Fruit fly (Drosophila melanogaster): Measurements from ENCODE around the gene BobA.
A peak's percentile ranks its signal among the peaks of the same experiment; 100 is the strongest.

The BobA gene

dm6 chr3L:14972625-14973250, 26.8 kb upstream of the BobA start, which contains the start of gene Brd (continued):
- TF ChIP-seq pros (GFP tag; optimal IDR thresholded peaks at IDR 0.05) (peak; percentile 95), Atf3 (GFP tag; optimal IDR thresholded peaks at IDR 0.05) (no peak), lilli (GFP tag; optimal IDR thresholded peaks at IDR 0.05) (peak; percentile 31), Antp (GFP tag; optimal IDR thresholded peaks at IDR 0.05) (peak; percentile 16), Hsf (GFP tag; optimal IDR thresholded peaks at IDR 0.05) (peak; percentile 3), CG4404 (GFP tag; IDR thresholded peaks at IDR 0.05) (peak; percentile 31; the same call in 1 of the 2 replicates), Neu2 (GFP tag; optimal IDR thresholded peaks at IDR 0.05; ENCODE audit: borderline replicate concordance) (no peak), CG32772 (GFP tag; IDR thresholded peaks at IDR 0.05) (no peak), vvl (GFP tag; IDR thresholded peaks at IDR 0.05) (peak; percentile 82), chn (GFP tag; optimal IDR thresholded peaks at IDR 0.05) (peak; percentile 22)

- TF ChIP-seq zfh1 (GFP tag; IDR thresholded peaks at IDR 0.05) (peak; percentile 43; the same call in 1 of the 3 replicates), eyg (GFP tag; optimal IDR thresholded peaks at IDR 0.05) (no peak), CG17186 (GFP tag; optimal IDR thresholded peaks at IDR 0.05) (no peak), ranshi (GFP tag; IDR thresholded peaks at IDR 0.05) (no peak), Drgx (GFP tag; IDR thresholded peaks at IDR 0.05) (no peak), CG30431 (GFP tag; optimal IDR thresholded peaks at IDR 0.05) (peak; percentile 33), CG8290 (GFP tag; optimal IDR thresholded peaks at IDR 0.05) (no peak), CG8290 (tag; optimal IDR thresholded peaks at IDR 0.05) (no peak), dimm (GFP tag; IDR thresholded peaks at IDR 0.05) (no peak), CG18764 (GFP tag; optimal IDR thresholded peaks at IDR 0.05) (peak; percentile 1), slou (GFP tag; optimal IDR thresholded peaks at IDR 0.05) (no peak), en (GFP tag; optimal IDR thresholded peaks at IDR 0.05) (no peak), MBD-R2 (GFP tag; IDR thresholded peaks at IDR 0.05) (no peak), CG12219 (GFP tag; optimal IDR thresholded peaks at IDR 0.05) (no peak), kah (GFP tag; optimal IDR thresholded peaks at IDR 0.05) (no peak), lov (optimal IDR thresholded peaks at IDR 0.05) (no peak), lov (GFP tag; IDR thresholded peaks at IDR 0.05) (0 out of 3 replicates have a peak, but pooled peaks have one; percentile 59), CG2712 (tag; optimal IDR thresholded peaks at IDR 0.05) (peak; percentile 16), sc (optimal IDR thresholded peaks at IDR 0.05) (no peak), sc (GFP tag; optimal IDR thresholded peaks at IDR 0.05) (no peak), C15 (GFP tag; IDR thresholded peaks at IDR 0.05) (no peak), nom (GFP tag; optimal IDR thresholded peaks at IDR 0.05) (no peak), CG14050 (GFP tag; IDR thresholded peaks at IDR 0.05) (no peak), jigr1 (GFP tag; IDR thresholded peaks at IDR 0.05) (no peak), ab (GFP tag; optimal IDR thresholded peaks at IDR 0.05) (no peak), dpn (GFP tag; optimal IDR thresholded peaks at IDR 0.05) (no peak), corto (GFP tag; optimal IDR thresholded peaks at IDR 0.05) (no peak), twi (tag; optimal IDR thresholded peaks at IDR 0.05) (peak; percentile 78), CG17385 (GFP tag; optimal IDR thresholded peaks at IDR 0.05) (no peak), CG6683 (GFP tag; optimal IDR thresholded peaks at IDR 0.05) (no peak), NfI (GFP tag; optimal IDR thresholded peaks at IDR 0.05) (no peak), zen (tag; optimal IDR thresholded peaks at IDR 0.05) (peak; percentile 88), ftz-f1 (GFP tag; optimal IDR thresholded peaks at IDR 0.05) (no peak), CG14965 (GFP tag; optimal IDR thresholded peaks at IDR 0.05; ENCODE audit: borderline replicate concordance) (no peak), stc (GFP tag; IDR thresholded peaks at IDR 0.05) (no peak), CG4854 (GFP tag; optimal IDR thresholded peaks at IDR 0.05) (no peak), pum (GFP tag; optimal IDR thresholded peaks at IDR 0.05) (peak; percentile 11), D (optimal IDR thresholded peaks at IDR 0.05) (peak; percentile 31), D (GFP tag; optimal IDR thresholded peaks at IDR 0.05) (peak; percentile 32), gro (GFP tag; optimal IDR thresholded peaks at IDR 0.05) (no peak)
These were observed 26.1 kb upstream of the BobA start for dm6 chr3L:14971893-14972624.
